Fruit fly (Drosophila melanogaster) whole organism, pupa: ENCODE measurements around the gene Bhmt.

Experiments used
- CG10348 ChIP-seq: fragments of 200-800 bp; sonication (Bioruptor generic); IDR thresholded peaks from 2 replicates; pipeline ENCODE4 v1.3.6; 2022; ENCODE audit warnings: missing biosample characterization, missing genetic modification characterization
- CG12605 ChIP-seq: fragments of 200-800 bp; sonication (Bioruptor generic); IDR thresholded peaks from 2 replicates; pipeline ENCODE4 v1.3.6; 2022; ENCODE audit warnings: missing biosample characterization, missing genetic modification characterization
- CG13204 ChIP-seq: fragments of 200-800 bp; sonication (Bioruptor generic); optimal IDR thresholded peaks from 2 replicates; lab custom pipeline; 2018; ENCODE audit warnings: missing biosample characterization, mild to moderate bottlenecking, missing genetic modification characterization, moderate library complexity
- CG14655 ChIP-seq: fragments of 200-800 bp; sonication (Bioruptor generic); optimal IDR thresholded peaks from 3 replicates; lab custom pipeline; 2017; ENCODE audit warnings: mild to moderate bottlenecking, missing biosample characterization, missing genetic modification reagents, missing genetic modification characterization
- CG15710 ChIP-seq: fragments of 200-800 bp; sonication (Bioruptor generic); optimal IDR thresholded peaks from 2 replicates; lab custom pipeline; 2018; ENCODE audit warnings: missing biosample characterization, mild to moderate bottlenecking, missing genetic modification characterization, moderate library complexity
- CG17806 ChIP-seq: fragments of 200-800 bp; sonication (Bioruptor generic); optimal IDR thresholded peaks from 2 replicates; lab custom pipeline; 2018; ENCODE audit warnings: missing biosample characterization, mild to moderate bottlenecking, missing genetic modification characterization, moderate library complexity
- CG32121 ChIP-seq: fragments of 200-800 bp; sonication (Bioruptor generic); IDR thresholded peaks from 2 replicates; pipeline ENCODE4 v1.3.6; 2022; ENCODE audit warnings: missing biosample characterization, missing genetic modification characterization
- CG34367 ChIP-seq: fragments of 200-800 bp; sonication (Bioruptor generic); optimal IDR thresholded peaks from 2 replicates; lab custom pipeline; 2018; ENCODE audit warnings: missing biosample characterization, mild to moderate bottlenecking, missing genetic modification characterization
- CG4496 ChIP-seq: fragments of 200-800 bp; sonication (Bioruptor generic); IDR thresholded peaks from 3 replicates; pipeline ENCODE4 v1.3.6; 2022; ENCODE audit warnings: missing biosample characterization, missing genetic modification characterization
- CG8159 ChIP-seq: fragments of 200-800 bp; sonication (Bioruptor generic); optimal IDR thresholded peaks from 3 replicates; lab custom pipeline; 2018; ENCODE audit warnings: missing biosample characterization, mild to moderate bottlenecking, missing genetic modification characterization, moderate library complexity
- CG8301 ChIP-seq: fragments of 200-800 bp; sonication (Bioruptor generic); optimal IDR thresholded peaks from 2 replicates; lab custom pipeline; 2018; ENCODE audit warnings: missing biosample characterization, mild to moderate bottlenecking, missing genetic modification characterization
- CG9948 ChIP-seq: fragments of 200-800 bp; sonication (Bioruptor generic); optimal IDR thresholded peaks from 2 replicates; lab custom pipeline; 2018; ENCODE audit warnings: missing biosample characterization, mild to moderate bottlenecking, missing genetic modification characterization, moderate library complexity
- D1 ChIP-seq: fragments of 200-800 bp; sonication (Bioruptor generic); optimal IDR thresholded peaks from 2 replicates; lab custom pipeline; 2018; ENCODE audit warnings: missing biosample characterization, mild to moderate bottlenecking, missing genetic modification characterization, moderate library complexity
- EcR ChIP-seq: fragments of 200-800 bp; sonication (Bioruptor generic); optimal IDR thresholded peaks from 3 replicates; lab custom pipeline; 2019; ENCODE audit warnings: missing biosample characterization, missing genetic modification characterization, mild to moderate bottlenecking, moderate library complexity, missing genetic modification reagents
- Ets98B ChIP-seq: fragments of 200-800 bp; sonication (Bioruptor generic); IDR thresholded peaks from 2 replicates; pipeline ENCODE4 v1.3.6; 2022; ENCODE audit warnings: missing biosample characterization, missing genetic modification characterization
- Pif1A ChIP-seq: fragments of 200-800 bp; sonication (Bioruptor generic); optimal IDR thresholded peaks from 3 replicates; lab custom pipeline; 2016; ENCODE audit warnings: missing biosample characterization, missing genetic modification characterization
- Pif1B ChIP-seq: fragments of 200-800 bp; sonication (Bioruptor generic); optimal IDR thresholded peaks from 3 replicates; lab custom pipeline; 2016; ENCODE audit warnings: missing biosample characterization, missing genetic modification characterization
- Snoo ChIP-seq: fragments of 200-800 bp; sonication (Bioruptor generic); optimal IDR thresholded peaks from 3 replicates; lab custom pipeline; 2017; ENCODE audit warnings: missing biosample characterization, mild to moderate bottlenecking, missing genetic modification characterization, inconsistent platforms
- fd96Ca ChIP-seq: fragments of 200-800 bp; sonication (Bioruptor generic); IDR thresholded peaks from 3 replicates; pipeline ENCODE4 v1.3.6; 2022; ENCODE audit warnings: missing biosample characterization, missing genetic modification characterization
- gl ChIP-seq: fragments of 200-800 bp; sonication (Bioruptor generic); optimal IDR thresholded peaks from 2 replicates; lab custom pipeline; 2018; ENCODE audit warnings: missing biosample characterization, mild to moderate bottlenecking, missing genetic modification characterization
- rn ChIP-seq: fragments of 200-800 bp; sonication (Bioruptor generic); IDR thresholded peaks from 2 replicates; pipeline ENCODE4 v1.3.6; 2022; ENCODE audit warnings: missing biosample characterization, missing genetic modification characterization

The Bhmt gene

DNA sequence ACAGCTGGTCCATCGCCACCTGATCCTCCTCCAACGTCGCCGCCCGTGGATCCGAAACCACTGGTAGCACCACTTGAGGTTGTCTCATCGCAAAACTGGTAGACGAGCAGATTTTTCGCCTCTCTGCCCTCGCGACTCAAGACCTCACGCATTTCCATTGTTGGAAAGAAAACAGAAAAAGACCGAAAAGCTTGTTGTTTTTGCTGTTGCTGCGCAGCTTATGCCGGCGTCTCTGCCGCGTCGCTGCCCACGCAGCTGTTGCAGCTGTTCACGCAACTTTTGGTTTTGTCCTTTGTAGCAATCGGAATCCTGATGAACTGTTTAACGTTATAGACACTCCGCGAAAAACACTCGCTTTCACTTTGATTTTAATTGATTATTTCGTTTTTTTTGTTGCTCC is 13.8 kb downstream of the Bhmt start:
- no peak for TF ChIP-seq CG8159 (tag; lab: Kevin White, UChicago)
- TF ChIP-seq CG15710, result no peak
- no peak for TF ChIP-seq CG8301 (tag; lab: Kevin White, UChicago)
- TF ChIP-seq CG12605 (GFP tag; lab: Robert Waterston, UW), result no peak
- TF ChIP-seq D1, result no peak
- TF ChIP-seq EcR, result peak; percentile 2
- TF ChIP-seq Pif1A (GFP tag; lab: Kevin White, UChicago), result no peak
- peak; percentile 56 for TF ChIP-seq CG13204 (GFP tag; lab: Kevin White, UChicago)
- TF ChIP-seq Ets98B (GFP tag; lab: Robert Waterston, UW), result no peak
- TF ChIP-seq gl, result peak; percentile 29
- no peak for TF ChIP-seq Snoo (tag; lab: Kevin White, UChicago)

- TF ChIP-seq D1 (peak; percentile 50), fd96Ca (GFP tag; lab: Robert Waterston, UW) (peak; percentile 79), CG14655 (GFP tag; lab: Kevin White, UChicago) (no peak), CG34367 (tag; lab: Kevin White, UChicago) (no peak), CG32121 (GFP tag; lab: Robert Waterston, UW) (peak; percentile 58; the same call in 1 of the 2 replicates), CG10348 (no peak), CG12605 (GFP tag; lab: Robert Waterston, UW) (no peak)
Observed at dm6 chr2L:18936056-18936455, 21.1 kb downstream of the Bhmt start.

DNA sequence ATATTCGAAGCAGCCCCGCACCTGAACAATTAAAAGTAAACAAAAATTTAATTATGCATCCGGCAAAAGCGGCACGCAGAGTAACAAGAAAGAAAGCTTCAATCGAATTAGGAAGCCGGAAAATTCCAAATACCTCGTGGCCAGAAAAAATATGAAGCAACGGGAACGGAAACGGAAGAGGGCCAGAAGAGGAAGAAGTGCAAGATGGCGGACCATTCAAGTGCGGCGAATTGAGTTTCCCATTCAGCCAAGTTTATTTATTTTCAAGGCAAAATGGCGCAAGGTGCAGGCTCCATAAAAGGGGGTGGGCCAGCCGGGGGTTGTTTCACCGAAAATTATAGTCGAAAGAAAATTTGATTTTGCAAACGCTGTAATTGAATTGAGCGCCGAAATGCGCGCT is 22.5 kb downstream of the Bhmt start:
- TF ChIP-seq EcR (no peak), rn (GFP tag; lab: Robert Waterston, UW) (no peak), CG13204 (GFP tag; lab: Kevin White, UChicago) (no peak), CG8301 (tag; lab: Kevin White, UChicago) (no peak), CG32121 (GFP tag; lab: Robert Waterston, UW) (no peak), CG17806 (no peak), CG10348 (no peak), CG15710 (no peak), gl (no peak), Snoo (tag; lab: Kevin White, UChicago) (no peak), CG8159 (tag; lab: Kevin White, UChicago) (no peak), Pif1B (no peak), D1 (no peak), Pif1A (GFP tag; lab: Kevin White, UChicago) (no peak), CG9948 (tag; lab: Kevin White, UChicago) (no peak)
- TF ChIP-seq, all 21 proteins: peak for 0

DNA sequence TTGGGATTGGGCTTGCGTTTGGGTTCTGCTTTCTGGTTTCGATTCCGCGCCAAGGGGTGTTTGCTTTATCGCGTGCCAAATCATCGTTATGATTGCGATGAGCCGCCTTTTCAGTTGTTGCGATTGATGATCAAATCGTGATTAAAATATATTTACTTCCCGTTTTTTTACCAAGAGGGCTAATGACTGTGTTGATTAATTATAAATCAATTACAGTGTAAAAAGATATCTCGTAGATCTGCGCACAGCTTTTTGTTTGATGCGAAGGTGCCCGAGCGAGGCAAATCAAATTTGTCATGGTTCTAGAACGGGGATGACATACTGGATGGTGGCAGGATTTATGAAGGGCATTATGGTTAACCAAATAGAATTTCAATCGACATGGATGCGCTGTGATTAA is 23.2 kb downstream of the Bhmt start:
- TF ChIP-seq Pif1A (GFP tag; lab: Kevin White, UChicago), result no peak

dm6 chr2L:18930352-18931122 is 26.6 kb downstream of the Bhmt start:
- TF ChIP-seq CG8301 (tag; lab: Kevin White, UChicago) (no peak), Pif1A (GFP tag; lab: Kevin White, UChicago) (no peak), CG4496 (GFP tag; lab: Robert Waterston, UW) (no peak)

dm6 chr2L:18929595-18929994 is 27.5 kb downstream of the Bhmt start:
- no peak for TF ChIP-seq CG17806
- no peak for TF ChIP-seq CG32121 (GFP tag; lab: Robert Waterston, UW)
- no peak for TF ChIP-seq rn (GFP tag; lab: Robert Waterston, UW)
- TF ChIP-seq Pif1B, result no peak
- no peak for TF ChIP-seq fd96Ca (GFP tag; lab: Robert Waterston, UW)
- no peak for TF ChIP-seq CG15710
- TF ChIP-seq CG8301 (tag; lab: Kevin White, UChicago), result no peak

DNA sequence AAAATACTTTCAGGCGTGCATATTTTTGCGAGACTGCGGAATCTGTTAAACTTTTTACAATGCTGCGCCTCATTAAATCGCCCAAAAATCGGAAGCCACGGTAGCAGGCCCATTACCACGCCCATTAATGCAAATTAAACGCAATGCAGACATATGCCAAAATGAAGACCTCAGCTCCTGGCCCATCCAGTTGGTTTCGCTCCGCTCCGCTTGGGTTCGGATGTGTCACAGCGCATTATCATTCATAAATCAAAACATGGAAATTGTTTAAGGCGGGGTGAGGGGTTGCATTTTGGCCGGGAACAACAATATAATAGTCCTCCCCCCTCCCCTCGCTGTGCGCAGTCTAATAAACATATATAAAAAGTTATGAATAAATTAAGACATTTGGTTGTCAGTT is 29.2 kb downstream of the Bhmt start:
- TF ChIP-seq CG8159 (tag; lab: Kevin White, UChicago), result no peak
- TF ChIP-seq gl, result no peak
- no peak for TF ChIP-seq CG9948 (tag; lab: Kevin White, UChicago)
- no peak for TF ChIP-seq Snoo (tag; lab: Kevin White, UChicago)
- no peak for TF ChIP-seq CG12605 (GFP tag; lab: Robert Waterston, UW)
- no peak for TF ChIP-seq CG32121 (GFP tag; lab: Robert Waterston, UW)
- TF ChIP-seq Pif1A (GFP tag; lab: Kevin White, UChicago), result no peak
- TF ChIP-seq EcR, result no peak
- TF ChIP-seq CG14655 (GFP tag; lab: Kevin White, UChicago), result no peak
- TF ChIP-seq CG10348, result no peak
- no peak for TF ChIP-seq Pif1B
- TF ChIP-seq CG13204 (GFP tag; lab: Kevin White, UChicago), result no peak
- TF ChIP-seq D1, result no peak
- no peak for TF ChIP-seq Ets98B (GFP tag; lab: Robert Waterston, UW)
- no peak for TF ChIP-seq CG17806
- no peak for TF ChIP-seq CG8301 (tag; lab: Kevin White, UChicago)
- TF ChIP-seq rn (GFP tag; lab: Robert Waterston, UW), result no peak
- TF ChIP-seq CG34367 (tag; lab: Kevin White, UChicago), result no peak
- TF ChIP-seq CG15710, result no peak
